Worm (Caenorhabditis elegans) whole organism, midembryonic: ENCODE data around the gene btb-6.

Experiments used
- T22C8.4 ChIP-seq: fragments of 200-800 bp; sonication (Bioruptor generic); IDR thresholded peaks from 2 replicates; pipeline ENCODE4 v1.3.6; 2022; ENCODE audit warnings: missing genetic modification characterization, missing compliant biosample characterization
- cog-1 ChIP-seq: sonication (generic microtip); optimal IDR thresholded peaks from 2 replicates; lab custom pipeline; 2016; ENCODE audit warnings: missing genetic modification characterization, missing compliant biosample characterization
- flt-1 ChIP-seq: fragments of 200-800 bp; sonication (Bioruptor generic); IDR thresholded peaks from 2 replicates; pipeline ENCODE4 v1.3.6; 2022; ENCODE audit warnings: missing genetic modification characterization, missing compliant biosample characterization
- ref-1 ChIP-seq: fragments of 200-800 bp; sonication (Bioruptor generic); conservative IDR thresholded peaks from 2 replicates; pipeline ENCODE4 v1.3.6; 2022; ENCODE audit warnings: missing genetic modification reagents, missing genetic modification characterization, missing compliant biosample characterization
- tab-1 ChIP-seq: fragments of 200-800 bp; sonication (Bioruptor generic); IDR thresholded peaks from 2 replicates; pipeline ENCODE4 v1.3.6; 2022; ENCODE audit warnings: missing genetic modification characterization, missing compliant biosample characterization
- ztf-23 ChIP-seq: fragments of 200-800 bp; sonication (Bioruptor generic); IDR thresholded peaks from 2 replicates; pipeline ENCODE4 v1.3.6; 2022; ENCODE audit warnings: missing genetic modification reagents, missing genetic modification characterization, missing compliant biosample characterization

DNA sequence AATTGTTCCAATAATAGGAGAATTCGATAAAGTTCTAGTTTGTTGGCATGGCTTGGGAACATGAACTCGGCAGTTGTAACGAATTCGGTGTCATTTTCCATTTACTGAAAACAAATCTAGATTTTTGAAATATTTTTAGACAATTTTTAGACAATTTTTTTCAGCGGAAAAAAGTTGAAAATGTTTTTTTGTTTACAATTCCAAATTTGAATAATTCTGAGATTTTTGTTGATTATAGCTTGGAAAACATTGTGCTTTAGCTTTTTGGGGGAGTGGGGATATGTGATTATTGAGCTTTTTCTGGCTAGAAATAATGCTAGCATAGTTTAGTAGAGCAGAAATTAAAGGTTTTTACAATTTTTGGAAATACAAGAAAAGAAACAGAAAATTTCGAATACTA lies 46.2 kb upstream of the btb-6 start, which contains the start of gene srw-97:
- no peak for TF ChIP-seq cog-1
- no peak for TF ChIP-seq flt-1 (GFP tag; lab: Robert Waterston, UW)
- TF ChIP-seq T22C8.4 (GFP tag; lab: Robert Waterston, UW), result no peak
- TF ChIP-seq ref-1 (GFP tag; lab: Robert Waterston, UW), result no peak
- TF ChIP-seq tab-1, result no peak
- TF ChIP-seq ztf-23 (GFP tag; lab: Robert Waterston, UW), result no peak
